Fruit fly (Drosophila melanogaster) whole organism, embryonic: ENCODE results near the gene Cyp4ac3.

Experiments used
- Adf1 ChIP-seq: fragments of 200-800 bp; sonication (Bioruptor generic); IDR thresholded peaks from 2 replicates; pipeline ENCODE4 v1.3.6; 2022; ENCODE audit warnings: missing biosample characterization, missing genetic modification characterization
- CG10209 ChIP-seq: fragments of 200-800 bp; sonication (Bioruptor generic); optimal IDR thresholded peaks from 3 replicates; lab custom pipeline; 2017; ENCODE audit warnings: missing biosample characterization, mild to moderate bottlenecking, missing genetic modification characterization, missing genetic modification reagents
- CG10654 ChIP-seq: fragments of 200-800 bp; sonication (Bioruptor generic); optimal IDR thresholded peaks from 2 replicates; lab custom pipeline; 2016; ENCODE audit warnings: missing biosample characterization, missing genetic modification characterization
- CG1529 ChIP-seq: fragments of 200-800 bp; sonication (Bioruptor generic); optimal IDR thresholded peaks from 3 replicates; lab custom pipeline; 2018; ENCODE audit warnings: missing biosample characterization, missing genetic modification characterization
- CG1603 ChIP-seq: fragments of 200-800 bp; sonication (Bioruptor generic); optimal IDR thresholded peaks from 2 replicates; lab custom pipeline; 2019; ENCODE audit warnings: missing biosample characterization, mild to moderate bottlenecking, missing genetic modification characterization, moderate library complexity
- CG18476 ChIP-seq: fragments of 200-800 bp; sonication (Bioruptor generic); optimal IDR thresholded peaks from 2 replicates; lab custom pipeline; 2016; ENCODE audit warnings: missing biosample characterization, mild to moderate bottlenecking, missing genetic modification characterization
- CG2202 ChIP-seq: fragments of 200-800 bp; sonication (Bioruptor generic); optimal IDR thresholded peaks from 2 replicates; lab custom pipeline; 2018; ENCODE audit warnings: missing biosample characterization, mild to moderate bottlenecking, missing genetic modification characterization
- CG2678 ChIP-seq: fragments of 200-800 bp; sonication (Bioruptor generic); optimal IDR thresholded peaks from 3 replicates; lab custom pipeline; 2019; ENCODE audit warnings: missing biosample characterization, mild to moderate bottlenecking, missing genetic modification characterization, moderate library complexity
- CG30403 ChIP-seq: fragments of 200-800 bp; sonication (Bioruptor generic); optimal IDR thresholded peaks from 3 replicates; lab custom pipeline; 2016; ENCODE audit warnings: missing biosample characterization, missing genetic modification characterization
- CG31441 ChIP-seq: fragments of 200-800 bp; sonication (Bioruptor generic); IDR thresholded peaks from 2 replicates; pipeline ENCODE4 v1.3.6; 2022; ENCODE audit warnings: missing biosample characterization, missing genetic modification characterization
- CG3995 ChIP-seq: fragments of 200-800 bp; sonication (Bioruptor generic); optimal IDR thresholded peaks from 3 replicates; lab custom pipeline; 2016; ENCODE audit warnings: missing biosample characterization, missing genetic modification characterization
- CG5180 ChIP-seq: fragments of 200-800 bp; sonication (Bioruptor generic); optimal IDR thresholded peaks from 3 replicates; lab custom pipeline; 2017; ENCODE audit warnings: missing biosample characterization, missing genetic modification characterization, mild to moderate bottlenecking, moderate library complexity, missing genetic modification reagents
- CG7372 ChIP-seq: fragments of 200-800 bp; sonication (Bioruptor generic); IDR thresholded peaks from 2 replicates; pipeline ENCODE4 v1.3.6; 2022; ENCODE audit warnings: missing biosample characterization, missing genetic modification characterization
- CG7786 ChIP-seq: fragments of 200-800 bp; sonication (Bioruptor generic); optimal IDR thresholded peaks from 2 replicates; lab custom pipeline; 2016; ENCODE audit warnings: missing biosample characterization, missing genetic modification characterization
- CG7963 ChIP-seq: fragments of 200-800 bp; sonication (Bioruptor generic); IDR thresholded peaks from 3 replicates; pipeline ENCODE4 v1.3.6; 2022; ENCODE audit warnings: missing biosample characterization, missing genetic modification characterization; ENCODE audit not compliant: partially characterized antibody
- CG8359 ChIP-seq: fragments of 200-800 bp; sonication (Bioruptor generic); optimal IDR thresholded peaks from 2 replicates; lab custom pipeline; 2017; ENCODE audit warnings: missing biosample characterization, mild to moderate bottlenecking, missing genetic modification characterization, borderline replicate concordance
- CG9876 ChIP-seq: fragments of 200-800 bp; sonication (Bioruptor generic); optimal IDR thresholded peaks from 2 replicates; lab custom pipeline; 2016; ENCODE audit warnings: missing biosample characterization, missing genetic modification characterization
- CkIIα-i1 ChIP-seq: fragments of 200-800 bp; sonication (Bioruptor generic); IDR thresholded peaks from 2 replicates; pipeline ENCODE4 v1.3.6; 2022; ENCODE audit warnings: missing biosample characterization, missing genetic modification characterization
- Doc2 ChIP-seq: fragments of 200-800 bp; sonication (Bioruptor generic); IDR thresholded peaks from 2 replicates; pipeline ENCODE4 v1.3.6; 2022; ENCODE audit warnings: missing biosample characterization, missing genetic modification characterization
- Elba2 ChIP-seq: fragments of 200-800 bp; sonication (Bioruptor generic); optimal IDR thresholded peaks from 3 replicates; lab custom pipeline; 2016; ENCODE audit warnings: missing biosample characterization, missing genetic modification characterization
- Hand ChIP-seq: fragments of 200-800 bp; sonication (Bioruptor generic); optimal IDR thresholded peaks from 2 replicates; lab custom pipeline; 2017; ENCODE audit warnings: mild to moderate bottlenecking, missing biosample characterization, missing genetic modification reagents, missing genetic modification characterization
- Lhr ChIP-seq: fragments of 200-800 bp; sonication (Bioruptor generic); optimal IDR thresholded peaks from 3 replicates; lab custom pipeline; 2017; ENCODE audit warnings: mild to moderate bottlenecking, missing biosample characterization, missing genetic modification reagents, missing genetic modification characterization
- Med ChIP-seq: fragments of 200-800 bp; sonication (Bioruptor generic); peaks from one replicate; lab custom pipeline; 2016; ENCODE audit warnings: missing biosample characterization, missing genetic modification characterization, mild to moderate bottlenecking, inconsistent platforms, moderate library complexity
- Mrtf ChIP-seq: fragments of 200-800 bp; sonication (Bioruptor generic); IDR thresholded peaks from 3 replicates; pipeline ENCODE4 v1.3.6; 2022; ENCODE audit warnings: missing biosample characterization, missing genetic modification characterization
- PHDP ChIP-seq: fragments of 200-800 bp; sonication (Bioruptor generic); optimal IDR thresholded peaks from 3 replicates; lab custom pipeline; 2018; ENCODE audit warnings: missing biosample characterization, mild to moderate bottlenecking, missing genetic modification characterization, moderate library complexity
- Pdp1 ChIP-seq, 2 experiments: fragments of 200-800 bp; sonication (Bioruptor generic); optimal IDR thresholded peaks; 3 replicates each; lab custom pipeline; 2016; ENCODE audit warnings: missing biosample characterization in 2 of 2, missing genetic modification characterization in 2 of 2, mild to moderate bottlenecking in 1 of 2, moderate library complexity in 1 of 2
- Poxn ChIP-seq: fragments of 200-800 bp; sonication (Bioruptor generic); IDR thresholded peaks from 2 replicates; pipeline ENCODE4 v1.3.6; 2022; ENCODE audit warnings: missing biosample characterization, missing genetic modification characterization
- Sry-β ChIP-seq: fragments of 200-800 bp; sonication (Bioruptor generic); optimal IDR thresholded peaks from 2 replicates; lab custom pipeline; 2018; ENCODE audit warnings: missing biosample characterization, mild to moderate bottlenecking, missing genetic modification characterization, moderate library complexity
- Trl ChIP-seq, 3 experiments: fragments of >200 bp in 2 of 3; fragments of 200-800 bp in 1 of 3; sonication (Bioruptor generic) in 1 of 3; optimal IDR thresholded peaks; 2 replicates in 1 of 3; 3 replicates in 2 of 3; lab custom pipeline; 2016 to 2017; ENCODE audit warnings: missing biosample characterization in 1 of 3, missing genetic modification characterization in 1 of 3
- Xbp1 ChIP-seq: fragments of 200-800 bp; sonication (Bioruptor generic); optimal IDR thresholded peaks from 3 replicates; lab custom pipeline; 2016; ENCODE audit warnings: missing biosample characterization, mild to moderate bottlenecking, missing genetic modification characterization
- bbx ChIP-seq: fragments of 200-800 bp; sonication (Bioruptor generic); IDR thresholded peaks from 2 replicates; pipeline ENCODE4 v1.3.6; 2022; ENCODE audit warnings: missing biosample characterization, missing genetic modification characterization; ENCODE audit not compliant: partially characterized antibody
- bsh ChIP-seq, 2 experiments: fragments of 200-800 bp; sonication (Bioruptor generic); optimal IDR thresholded peaks; 2 replicates each; lab custom pipeline; 2017 to 2018; ENCODE audit warnings: mild to moderate bottlenecking in 2 of 2, missing biosample characterization in 2 of 2, missing genetic modification characterization in 2 of 2, moderate library complexity in 1 of 2
- dimm ChIP-seq: fragments of 200-800 bp; sonication (Bioruptor generic); IDR thresholded peaks from 2 replicates; pipeline ENCODE4 v1.3.6; 2022; ENCODE audit warnings: missing biosample characterization, missing genetic modification characterization
- dmrt11E ChIP-seq: fragments of 200-800 bp; sonication (Bioruptor generic); optimal IDR thresholded peaks from 3 replicates; lab custom pipeline; 2018; ENCODE audit warnings: missing biosample characterization, mild to moderate bottlenecking, missing genetic modification characterization, moderate library complexity
- fd96Cb ChIP-seq: fragments of 200-800 bp; sonication (Bioruptor generic); optimal IDR thresholded peaks from 2 replicates; lab custom pipeline; 2018; ENCODE audit warnings: missing biosample characterization, mild to moderate bottlenecking, missing genetic modification characterization, moderate library complexity
- h ChIP-seq: fragments of >200 bp; optimal IDR thresholded peaks from 2 replicates; lab custom pipeline; 2017
- insv ChIP-seq, 2 experiments: fragments of 200-800 bp; sonication (Bioruptor generic); optimal IDR thresholded peaks; 3 replicates each; lab custom pipeline; 2016 to 2018; ENCODE audit warnings: missing biosample characterization in 2 of 2, missing genetic modification characterization in 2 of 2
- inv ChIP-seq: fragments of 200-800 bp; sonication (Bioruptor generic); IDR thresholded peaks from 2 replicates; pipeline ENCODE4 v1.3.6; 2022; ENCODE audit warnings: missing biosample characterization, missing genetic modification characterization; ENCODE audit not compliant: partially characterized antibody
- kay ChIP-seq: fragments of 200-800 bp; sonication (Bioruptor generic); optimal IDR thresholded peaks from 2 replicates; lab custom pipeline; 2016; ENCODE audit warnings: missing biosample characterization, missing genetic modification characterization
- lbe ChIP-seq: fragments of 200-800 bp; sonication (Bioruptor generic); optimal IDR thresholded peaks from 2 replicates; lab custom pipeline; 2016; ENCODE audit warnings: missing biosample characterization, mild to moderate bottlenecking, missing genetic modification characterization
- mirr ChIP-seq: fragments of 200-800 bp; sonication (Bioruptor generic); optimal IDR thresholded peaks from 3 replicates; lab custom pipeline; 2018; ENCODE audit warnings: missing biosample characterization, mild to moderate bottlenecking, missing genetic modification characterization
- phol ChIP-seq: fragments of 200-800 bp; sonication (Bioruptor generic); optimal IDR thresholded peaks from 3 replicates; lab custom pipeline; 2018; ENCODE audit warnings: missing biosample characterization, mild to moderate bottlenecking, missing genetic modification characterization, moderate library complexity
- sens ChIP-seq: fragments of 200-800 bp; sonication (Bioruptor generic); peaks from one replicate; lab custom pipeline; 2016; ENCODE audit warnings: missing biosample characterization, missing genetic modification characterization
- sug ChIP-seq: fragments of 200-800 bp; optimal IDR thresholded peaks from 2 replicates; lab custom pipeline; 2019; ENCODE audit warnings: missing biosample characterization, mild to moderate bottlenecking, missing genetic modification characterization, moderate library complexity
- zfh1 ChIP-seq: fragments of 200-800 bp; sonication (Bioruptor generic); IDR thresholded peaks from 3 replicates; pipeline ENCODE4 v1.3.6; 2022; ENCODE audit warnings: missing biosample characterization, missing genetic modification characterization

The Cyp4ac3 gene

DNA sequence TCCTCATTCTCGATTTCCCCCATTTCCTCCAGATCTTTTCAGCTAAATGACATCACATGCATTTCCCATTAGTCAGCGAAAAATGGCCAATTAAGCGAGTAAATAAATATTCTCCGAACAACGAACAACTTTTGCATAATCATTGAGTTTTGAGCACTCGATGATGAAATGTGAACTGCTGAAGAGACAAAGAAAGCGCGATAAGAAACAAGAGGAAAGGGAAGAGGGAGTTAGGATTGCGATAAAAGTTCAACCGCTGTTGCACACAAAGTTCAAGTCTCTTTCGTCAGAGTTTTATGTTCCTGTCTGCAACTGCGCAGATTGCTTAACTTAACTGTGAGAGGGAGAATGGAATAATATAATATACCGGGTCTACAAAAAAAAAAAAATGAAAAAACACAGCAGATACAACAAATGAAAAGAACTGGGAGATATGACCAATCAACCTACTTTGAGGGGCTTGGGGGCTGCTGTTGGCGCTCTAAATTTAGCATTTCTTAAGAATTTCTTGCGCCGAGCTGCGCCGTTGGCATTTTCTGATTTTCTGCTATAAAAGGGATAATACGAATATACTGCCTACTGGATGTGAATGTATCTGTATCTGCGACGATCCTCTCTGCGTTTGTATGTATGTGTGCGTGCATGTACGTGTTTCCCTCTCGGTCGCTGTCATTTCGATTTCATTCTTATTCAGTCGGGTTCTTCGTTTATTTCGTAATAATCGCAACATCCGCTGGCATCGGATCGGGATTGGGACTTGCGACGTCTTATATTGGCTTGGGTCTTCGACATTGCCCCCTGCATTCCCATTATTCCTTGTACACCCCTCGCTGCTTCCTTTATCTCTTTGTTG, 26.3 kb downstream of the Cyp4ac3 start (continued):
- TF ChIP-seq CG1529 (GFP tag; lab: Kevin White, UChicago) (no peak), CG2202 (tag; lab: Kevin White, UChicago) (no peak), CG7963 (no peak), mirr (GFP tag; lab: Kevin White, UChicago) (no peak), h (lab: Kevin White, UChicago) (no peak), CG18476 (GFP tag; lab: Kevin White, UChicago) (no peak)
- TF ChIP-seq, all 482 proteins: peak for 6

dm6 chr2L:5295245-5295572, 26.9 kb downstream of the Cyp4ac3 start:
- TF ChIP-seq sens (GFP tag; lab: Kevin White, UChicago) (peak; percentile 37), lbe (GFP tag; lab: Kevin White, UChicago) (peak; percentile 59), CG5180 (GFP tag; lab: Kevin White, UChicago) (peak; percentile 39), Xbp1 (no peak), CG18476 (GFP tag; lab: Kevin White, UChicago) (peak; percentile 54), Elba2 (GFP tag; lab: Kevin White, UChicago) (no peak), Pdp1 (GFP tag; optimal IDR thresholded peaks at IDR 0.05; lab: Kevin White, UChicago) (peak in 1 of 2 experiments; percentile 94), bbx (GFP tag; lab: Robert Waterston, UW) (no peak), phol (no peak), CG7372 (GFP tag; lab: Robert Waterston, UW) (peak; percentile 72), inv (GFP tag; lab: Robert Waterston, UW) (no peak), dimm (no peak), insv (GFP tag; optimal IDR thresholded peaks at IDR 0.05; lab: Kevin White, UChicago) (no peak), CG7786 (GFP tag; lab: Kevin White, UChicago) (no peak), CkIIα-i1 (GFP tag; lab: Robert Waterston, UW) (no peak), CG8359 (GFP tag; lab: Kevin White, UChicago) (peak; percentile 26), CG10209 (GFP tag; lab: Kevin White, UChicago) (no peak), CG10654 (GFP tag; lab: Kevin White, UChicago) (no peak), Poxn (GFP tag; lab: Robert Waterston, UW) (no peak), Med (GFP tag; lab: Kevin White, UChicago) (peak; percentile 2)

- peak; percentile 14 for TF ChIP-seq CG1603
- peak; percentile 44; the same call in 1 of the 3 replicates for TF ChIP-seq zfh1
- peak; percentile 14 for TF ChIP-seq dmrt11E
- TF ChIP-seq Hand (GFP tag; lab: Kevin White, UChicago): no peak
- TF ChIP-seq Doc2 (GFP tag; lab: Robert Waterston, UW): no peak
- peak; percentile 29 for TF ChIP-seq CG30403
- TF ChIP-seq Sry-β (GFP tag; lab: Kevin White, UChicago): no peak
- peak; percentile 76 to 87 for TF ChIP-seq bsh (GFP tag; optimal IDR thresholded peaks at IDR 0.05; lab: Kevin White, UChicago)
- TF ChIP-seq CG9876: no peak
- peak; percentile 45 to 74 for TF ChIP-seq Trl (optimal IDR thresholded peaks at IDR 0.05; lab: Kevin White, UChicago)
- no peak for TF ChIP-seq Trl (GFP tag; optimal IDR thresholded peaks at IDR 0.05; lab: Kevin White, UChicago)
- peak; percentile 55; the same call in 1 of the 2 replicates for TF ChIP-seq CG31441 (GFP tag; lab: Robert Waterston, UW)
- TF ChIP-seq Lhr (GFP tag; lab: Kevin White, UChicago): peak; percentile 13
- TF ChIP-seq Adf1 (GFP tag; lab: Robert Waterston, UW): peak; percentile 14; the same call in 1 of the 2 replicates
- TF ChIP-seq sug (tag; lab: Kevin White, UChicago): peak; percentile 19
- peak; percentile 77 for TF ChIP-seq kay (GFP tag; lab: Kevin White, UChicago)
- TF ChIP-seq PHDP (tag; lab: Kevin White, UChicago): peak; percentile 40
- no peak for TF ChIP-seq CG3995 (GFP tag; lab: Kevin White, UChicago)
- peak; percentile 51 for TF ChIP-seq fd96Cb (tag; lab: Kevin White, UChicago)
- TF ChIP-seq Mrtf (GFP tag; lab: Robert Waterston, UW): peak; percentile 30; the same call in 1 of the 3 replicates
- peak; percentile 36 for TF ChIP-seq CG2678 (tag; lab: Kevin White, UChicago)
Observed at dm6 chr2L:5296672-5297288, 28.5 kb downstream of the Cyp4ac3 start.
